Fruit fly (Drosophila melanogaster) whole organism, embryonic: ENCODE measurements around the gene Gbp3.

Experiments used
- Ada2b ChIP-seq: fragments of 200-800 bp; sonication (Bioruptor generic); IDR thresholded peaks from 2 replicates; pipeline ENCODE4 v1.3.6; 2022; ENCODE audit warnings: missing biosample characterization, missing genetic modification characterization
- Atf-2 ChIP-seq: fragments of 200-800 bp; sonication (Bioruptor generic); optimal IDR thresholded peaks from 2 replicates; lab custom pipeline; 2016; ENCODE audit warnings: missing biosample characterization, missing genetic modification characterization
- CG10274 ChIP-seq: fragments of 200-800 bp; sonication (Bioruptor generic); optimal IDR thresholded peaks from 3 replicates; lab custom pipeline; 2017; ENCODE audit warnings: missing biosample characterization, mild to moderate bottlenecking, missing genetic modification characterization
- CG10431 ChIP-seq: fragments of 200-800 bp; sonication (Bioruptor generic); optimal IDR thresholded peaks from 3 replicates; lab custom pipeline; 2018; ENCODE audit warnings: missing biosample characterization, mild to moderate bottlenecking, missing genetic modification characterization
- CG10543 ChIP-seq: fragments of 200-800 bp; sonication (Bioruptor generic); optimal IDR thresholded peaks from 3 replicates; lab custom pipeline; 2017; ENCODE audit warnings: missing biosample characterization, mild to moderate bottlenecking, missing genetic modification characterization, moderate library complexity
- CG11504 ChIP-seq: fragments of 200-800 bp; sonication (Bioruptor generic); optimal IDR thresholded peaks from 3 replicates; lab custom pipeline; 2019; ENCODE audit warnings: missing biosample characterization, mild to moderate bottlenecking, missing genetic modification characterization, moderate library complexity
- CG12769 ChIP-seq: fragments of 200-800 bp; sonication (Bioruptor generic); optimal IDR thresholded peaks from 2 replicates; lab custom pipeline; 2019; ENCODE audit warnings: missing biosample characterization, mild to moderate bottlenecking, missing genetic modification characterization, moderate library complexity
- CG15269 ChIP-seq: fragments of 200-800 bp; sonication (Bioruptor generic); optimal IDR thresholded peaks from 2 replicates; lab custom pipeline; 2018; ENCODE audit warnings: missing biosample characterization, mild to moderate bottlenecking, missing genetic modification characterization, moderate library complexity
- CG16779 ChIP-seq: fragments of 200-800 bp; sonication (Bioruptor generic); IDR thresholded peaks from 2 replicates; pipeline ENCODE4 v1.3.6; 2022; ENCODE audit warnings: missing biosample characterization, missing genetic modification characterization
- CG16813 ChIP-seq: fragments of 200-800 bp; sonication (Bioruptor generic); IDR thresholded peaks from 3 replicates; pipeline ENCODE4 v1.3.6; 2022; ENCODE audit warnings: missing biosample characterization, missing genetic modification characterization; ENCODE audit not compliant: partially characterized antibody
- CG17359 ChIP-seq: fragments of 200-800 bp; sonication (Bioruptor generic); optimal IDR thresholded peaks from 3 replicates; lab custom pipeline; 2018; ENCODE audit warnings: missing biosample characterization, mild to moderate bottlenecking, missing genetic modification characterization, moderate library complexity
- CG18011 ChIP-seq: fragments of 200-800 bp; sonication (Bioruptor generic); optimal IDR thresholded peaks from 2 replicates; lab custom pipeline; 2017; ENCODE audit warnings: missing biosample characterization, missing genetic modification characterization, mild to moderate bottlenecking, moderate library complexity, missing genotype
- CG18619 ChIP-seq: fragments of 200-800 bp; sonication (Bioruptor generic); optimal IDR thresholded peaks from 3 replicates; lab custom pipeline; 2017; ENCODE audit warnings: missing biosample characterization, mild to moderate bottlenecking, missing genetic modification characterization
- CG2202 ChIP-seq: fragments of 200-800 bp; sonication (Bioruptor generic); optimal IDR thresholded peaks from 2 replicates; lab custom pipeline; 2018; ENCODE audit warnings: missing biosample characterization, mild to moderate bottlenecking, missing genetic modification characterization
- CG3838 ChIP-seq: fragments of 200-800 bp; sonication (Bioruptor generic); optimal IDR thresholded peaks from 3 replicates; lab custom pipeline; 2016; ENCODE audit warnings: missing biosample characterization, missing genetic modification characterization
- CG42726 ChIP-seq: fragments of 200-800 bp; sonication (Bioruptor generic); IDR thresholded peaks from 2 replicates; pipeline ENCODE4 v1.3.6; 2022; ENCODE audit warnings: missing biosample characterization, missing genetic modification characterization; ENCODE audit not compliant: partially characterized antibody
- CG6175 ChIP-seq: fragments of 200-800 bp; sonication (Bioruptor generic); IDR thresholded peaks from 3 replicates; pipeline ENCODE4 v1.3.6; 2022; ENCODE audit warnings: missing biosample characterization, missing genetic modification characterization
- CG7987 ChIP-seq: fragments of 200-800 bp; sonication (Bioruptor generic); optimal IDR thresholded peaks from 2 replicates; lab custom pipeline; 2018; ENCODE audit warnings: missing biosample characterization, mild to moderate bottlenecking, missing genetic modification characterization, moderate library complexity
- CG8290 ChIP-seq, 3 experiments: fragments of 200-800 bp; sonication (Bioruptor generic); optimal IDR thresholded peaks; 2 replicates each; lab custom pipeline; 2016 to 2019; ENCODE audit warnings: missing biosample characterization in 3 of 3, missing genetic modification characterization in 3 of 3, mild to moderate bottlenecking in 2 of 3, moderate library complexity in 1 of 3
- CG8765 ChIP-seq: fragments of 200-800 bp; sonication (Bioruptor generic); IDR thresholded peaks from 2 replicates; pipeline ENCODE4 v1.3.6; 2022; ENCODE audit warnings: missing biosample characterization, missing genetic modification characterization
- CG8924 ChIP-seq: fragments of 200-800 bp; optimal IDR thresholded peaks from 3 replicates; lab custom pipeline; 2019; ENCODE audit warnings: missing biosample characterization, mild to moderate bottlenecking, missing genetic modification characterization, moderate library complexity
- D19A ChIP-seq: fragments of 200-800 bp; optimal IDR thresholded peaks from 3 replicates; lab custom pipeline; 2019; ENCODE audit warnings: missing biosample characterization, mild to moderate bottlenecking, missing genetic modification characterization, moderate library complexity
- Deaf1 ChIP-seq: fragments of 200-800 bp; optimal IDR thresholded peaks from 3 replicates; lab custom pipeline; 2019; ENCODE audit warnings: missing biosample characterization, mild to moderate bottlenecking, missing genetic modification characterization, moderate library complexity
- Eip74EF ChIP-seq, 2 experiments: fragments of 200-800 bp in 1 of 2; fragments of >200 bp in 1 of 2; sonication (Bioruptor generic) in 1 of 2; optimal IDR thresholded peaks; 2 replicates each; lab custom pipeline; 2017 to 2019; ENCODE audit warnings: missing biosample characterization in 2 of 2, missing genetic modification characterization in 2 of 2, mild to moderate bottlenecking in 1 of 2, moderate library complexity in 1 of 2
- Gug ChIP-seq: fragments of 200-800 bp; sonication (Bioruptor generic); IDR thresholded peaks from 4 replicates; pipeline ENCODE4 v1.3.6; 2022; ENCODE audit warnings: missing biosample characterization, missing genetic modification characterization
- HLH4C ChIP-seq: fragments of 200-800 bp; sonication (Bioruptor generic); IDR thresholded peaks from 3 replicates; pipeline ENCODE4 v1.3.6; 2022; ENCODE audit warnings: missing biosample characterization, missing genetic modification characterization; ENCODE audit not compliant: partially characterized antibody
- HmgD ChIP-seq: fragments of 200-800 bp; sonication (Bioruptor generic); optimal IDR thresholded peaks from 3 replicates; lab custom pipeline; 2016; ENCODE audit warnings: missing biosample characterization, missing genetic modification characterization
- Hr78 ChIP-seq, 2 experiments: fragments of 200-800 bp in 1 of 2; fragments of >200 bp in 1 of 2; sonication (Bioruptor generic) in 1 of 2; optimal IDR thresholded peaks; 2 replicates each; lab custom pipeline; 2017 to 2019; ENCODE audit warnings: missing biosample characterization in 2 of 2, missing genetic modification characterization in 2 of 2, mild to moderate bottlenecking in 1 of 2, moderate library complexity in 1 of 2
- Mad ChIP-seq: fragments of 200-800 bp; sonication (Bioruptor generic); optimal IDR thresholded peaks from 2 replicates; lab custom pipeline; 2016; ENCODE audit warnings: missing biosample characterization, missing genetic modification characterization
- Med ChIP-seq: fragments of 200-800 bp; sonication (Bioruptor generic); peaks from one replicate; lab custom pipeline; 2016; ENCODE audit warnings: missing biosample characterization, missing genetic modification characterization, mild to moderate bottlenecking, inconsistent platforms, moderate library complexity
- Rfx ChIP-seq: fragments of 200-800 bp; sonication (Bioruptor generic); IDR thresholded peaks from 2 replicates; pipeline ENCODE4 v1.3.6; 2022; ENCODE audit warnings: missing biosample characterization, missing genetic modification characterization
- YL-1 ChIP-seq: fragments of 200-800 bp; sonication (Bioruptor generic); optimal IDR thresholded peaks from 3 replicates; lab custom pipeline; 2017; ENCODE audit warnings: missing biosample characterization, mild to moderate bottlenecking, missing genetic modification characterization
- abd-A ChIP-seq: fragments of 200-800 bp; sonication (Bioruptor generic); optimal IDR thresholded peaks from 3 replicates; lab custom pipeline; 2019; ENCODE audit warnings: missing biosample characterization, mild to moderate bottlenecking, missing genetic modification characterization, moderate library complexity
- aop ChIP-seq: fragments of 200-800 bp; sonication (Bioruptor generic); IDR thresholded peaks from 2 replicates; pipeline ENCODE4 v1.3.6; 2022; ENCODE audit warnings: missing biosample characterization, missing genetic modification characterization
- chinmo ChIP-seq: fragments of 200-800 bp; sonication (Bioruptor generic); IDR thresholded peaks from 4 replicates; pipeline ENCODE4 v1.3.6; 2022; ENCODE audit warnings: missing biosample characterization, missing genetic modification characterization; ENCODE audit not compliant: partially characterized antibody
- ci ChIP-seq: fragments of 200-800 bp; sonication (Bioruptor generic); IDR thresholded peaks from 3 replicates; pipeline ENCODE4 v1.3.6; 2022; ENCODE audit warnings: missing biosample characterization, missing genetic modification characterization
- dati ChIP-seq: fragments of 200-800 bp; sonication (Bioruptor generic); IDR thresholded peaks from 2 replicates; pipeline ENCODE4 v1.3.6; 2022; ENCODE audit warnings: missing biosample characterization, missing genetic modification characterization
- gcm ChIP-seq: fragments of 200-800 bp; sonication (Bioruptor generic); optimal IDR thresholded peaks from 2 replicates; lab custom pipeline; 2019; ENCODE audit warnings: missing biosample characterization, mild to moderate bottlenecking, missing genetic modification characterization, moderate library complexity
- gem ChIP-seq: fragments of 200-800 bp; sonication (Bioruptor generic); optimal IDR thresholded peaks from 2 replicates; lab custom pipeline; 2019; ENCODE audit warnings: missing biosample characterization, mild to moderate bottlenecking, missing genetic modification characterization, moderate library complexity
- grn ChIP-seq: fragments of 200-800 bp; sonication (Bioruptor generic); optimal IDR thresholded peaks from 3 replicates; lab custom pipeline; 2017; ENCODE audit warnings: missing biosample characterization, missing genetic modification characterization
- kni ChIP-seq: fragments of 200-800 bp; sonication (Bioruptor generic); optimal IDR thresholded peaks from 3 replicates; lab custom pipeline; 2017; ENCODE audit warnings: mild to moderate bottlenecking, missing biosample characterization, missing genetic modification reagents, missing genetic modification characterization
- luna ChIP-seq: fragments of 200-800 bp; sonication (Bioruptor generic); optimal IDR thresholded peaks from 2 replicates; lab custom pipeline; 2016; ENCODE audit warnings: missing biosample characterization, missing genetic modification characterization
- mirr ChIP-seq: fragments of 200-800 bp; sonication (Bioruptor generic); optimal IDR thresholded peaks from 3 replicates; lab custom pipeline; 2018; ENCODE audit warnings: missing biosample characterization, mild to moderate bottlenecking, missing genetic modification characterization
- p53 ChIP-seq: fragments of 200-800 bp; sonication (Bioruptor generic); optimal IDR thresholded peaks from 2 replicates; lab custom pipeline; 2016; ENCODE audit warnings: missing biosample characterization, missing genetic modification characterization
- pros ChIP-seq: fragments of 200-800 bp; sonication (Bioruptor generic); optimal IDR thresholded peaks from 3 replicates; lab custom pipeline; 2019; ENCODE audit warnings: missing biosample characterization, mild to moderate bottlenecking, missing genetic modification characterization, moderate library complexity
- sd ChIP-seq: fragments of 200-800 bp; sonication (Bioruptor generic); optimal IDR thresholded peaks from 3 replicates; lab custom pipeline; 2018; ENCODE audit warnings: missing biosample characterization, mild to moderate bottlenecking, missing genetic modification characterization, moderate library complexity
- tx ChIP-seq: fragments of 200-800 bp; sonication (Bioruptor generic); optimal IDR thresholded peaks from 2 replicates; lab custom pipeline; 2016; ENCODE audit warnings: missing biosample characterization, missing genetic modification characterization

The Gbp3 gene

dm6 chr3R:23010406-23010805, 33.3 kb downstream of the Gbp3 start, which contains the start of gene CG34375 (continued):
- TF ChIP-seq gem, result no peak

- TF ChIP-seq dati (no peak), Atf-2 (GFP tag; lab: Kevin White, UChicago) (no peak), CG10543 (GFP tag; lab: Kevin White, UChicago) (peak; percentile 27), gcm (no peak), aop (GFP tag; lab: Robert Waterston, UW) (no peak), CG17359 (tag; lab: Kevin White, UChicago) (no peak), CG8765 (GFP tag; lab: Robert Waterston, UW) (no peak), Eip74EF (GFP tag; optimal IDR thresholded peaks at IDR 0.05; lab: Kevin White, UChicago) (peak in 1 of 2 experiments; percentile 8), p53 (GFP tag; lab: Kevin White, UChicago) (no peak), abd-A (tag; lab: Kevin White, UChicago) (peak; percentile 29), CG12769 (tag; lab: Kevin White, UChicago) (peak; percentile 48), sd (tag; lab: Kevin White, UChicago) (peak; percentile 90), Hr78 (GFP tag; optimal IDR thresholded peaks at IDR 0.05; lab: Kevin White, UChicago) (peak in 1 of 2 experiments; percentile 35), CG8290 (GFP tag; optimal IDR thresholded peaks at IDR 0.05; lab: Kevin White, UChicago) (no peak), CG8290 (tag; optimal IDR thresholded peaks at IDR 0.05; lab: Kevin White, UChicago) (peak in 1 of 2 experiments; percentile 7), CG10274 (GFP tag; lab: Kevin White, UChicago) (no peak), CG11504 (tag; lab: Kevin White, UChicago) (peak; percentile 1), CG15269 (tag; lab: Kevin White, UChicago) (peak; percentile 41), CG8924 (tag; lab: Kevin White, UChicago) (no peak), CG7987 (GFP tag; lab: Kevin White, UChicago) (peak; percentile 19), mirr (peak; percentile 20), luna (no peak), Med (GFP tag; lab: Kevin White, UChicago) (peak; percentile 73), Gug (no peak), Deaf1 (peak; percentile 50), pros (GFP tag; lab: Kevin White, UChicago) (peak; percentile 6), CG42726 (GFP tag; lab: Robert Waterston, UW) (no peak), YL-1 (GFP tag; lab: Kevin White, UChicago) (no peak), ci (GFP tag; lab: Robert Waterston, UW) (0 out of 3 replicates have a peak, but pooled peaks have one; percentile 30), CG6175 (GFP tag; lab: Robert Waterston, UW) (peak; percentile 75; the same call in 1 of the 3 replicates), D19A (tag; lab: Kevin White, UChicago) (no peak), grn (GFP tag; lab: Kevin White, UChicago) (peak; percentile 92), chinmo (GFP tag; lab: Robert Waterston, UW) (peak; percentile 82; the same call in 3 of the 4 replicates), CG18011 (peak; percentile 74)
- TF ChIP-seq, all 482 proteins: peak for 19
These were observed 34.9 kb downstream of the Gbp3 start, which contains the start of gene CG6688 for dm6 chr3R:23012017-23012416. Gene CG6688, plus strand, starts transcription at chr3R:23012412.

- TF ChIP-seq Mad (GFP tag; lab: Kevin White, UChicago), result no peak
- TF ChIP-seq CG3838 (GFP tag; lab: Kevin White, UChicago), result no peak
- no peak for TF ChIP-seq kni (GFP tag; lab: Kevin White, UChicago)
- 0 out of 3 replicates have a peak, but pooled peaks have one; percentile 16 for TF ChIP-seq CG16813 (GFP tag; lab: Robert Waterston, UW)
- no peak for TF ChIP-seq CG10543 (GFP tag; lab: Kevin White, UChicago)
- TF ChIP-seq grn (GFP tag; lab: Kevin White, UChicago), result peak; percentile 56
- TF ChIP-seq tx, result no peak
- no peak for TF ChIP-seq CG10431 (GFP tag; lab: Kevin White, UChicago)
- peak; percentile 43; the same call in 1 of the 2 replicates for TF ChIP-seq Rfx (GFP tag; lab: Robert Waterston, UW)
- TF ChIP-seq CG18619 (GFP tag; lab: Kevin White, UChicago), result no peak
- TF ChIP-seq HLH4C (GFP tag; lab: Robert Waterston, UW), result no peak
- no peak for TF ChIP-seq CG2202 (tag; lab: Kevin White, UChicago)
- no peak for TF ChIP-seq CG16779
- no peak for TF ChIP-seq Ada2b
- TF ChIP-seq HmgD (GFP tag; lab: Kevin White, UChicago), result no peak
These were observed 36.4 kb downstream of the Gbp3 start for dm6 chr3R:23013482-23013881.
